Worm (Caenorhabditis elegans): ENCODE measurements around the gene ZK686.5.

DNA sequence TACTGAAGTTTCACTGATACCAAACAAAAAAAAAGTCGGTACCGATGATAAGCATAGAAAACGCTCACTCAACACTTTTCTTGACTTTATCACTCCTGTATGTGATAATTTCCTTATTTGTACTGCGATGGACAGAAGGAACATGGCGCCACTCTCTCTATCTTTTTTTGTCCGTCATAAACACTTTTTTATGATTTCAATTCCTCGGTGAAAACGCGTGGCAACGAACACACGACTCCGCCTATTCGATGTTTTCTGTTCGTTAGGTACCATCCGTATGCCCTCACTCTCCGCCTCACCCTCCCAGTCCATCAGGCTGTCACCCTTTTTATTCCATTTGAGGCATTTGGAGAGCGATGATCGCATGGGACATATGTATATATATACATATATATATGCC lies 37.0 kb downstream of the ZK686.5 start:
- TF ChIP-seq nhr-76 (tag; optimal IDR thresholded peaks at IDR 0.05) = no peak
- TF ChIP-seq lsy-2 (tag; optimal IDR thresholded peaks at IDR 0.05) = no peak
- TF ChIP-seq snpc-4 (tag; optimal IDR thresholded peaks at IDR 0.05) = no peak
- TF ChIP-seq hlh-1 (tag; optimal IDR thresholded peaks at IDR 0.05) = no peak
- no peak for TF ChIP-seq unc-120 (tag; optimal IDR thresholded peaks at IDR 0.05; ENCODE audit: poor library complexity, severe bottlenecking)
- TF ChIP-seq bed-3 (GFP tag; optimal IDR thresholded peaks at IDR 0.05) = no peak
- no peak for TF ChIP-seq unc-62 (GFP tag; optimal IDR thresholded peaks at IDR 0.05)
- TF ChIP-seq ces-1 (GFP tag; optimal IDR thresholded peaks at IDR 0.05) = no peak
- no peak for TF ChIP-seq nhr-28 (tag; optimal IDR thresholded peaks at IDR 0.05)
- TF ChIP-seq lin-13 (tag; optimal IDR thresholded peaks at IDR 0.05) = no peak
- no peak for TF ChIP-seq unc-39 (tag; optimal IDR thresholded peaks at IDR 0.05)
- TF ChIP-seq lin-32 (GFP tag; optimal IDR thresholded peaks at IDR 0.05) = no peak
- no peak for TF ChIP-seq mab-5 (tag; optimal IDR thresholded peaks at IDR 0.05)
- no peak for TF ChIP-seq pha-4 (tag; optimal IDR thresholded peaks at IDR 0.05)

Data from whole organism, mixed stage, embryonic.